Fruit fly (Drosophila melanogaster) whole organism, prepupa: ENCODE measurements around the gene DENR.
A peak's percentile ranks its signal among the peaks of the same experiment; 100 is the strongest.

Experiments used
- Blimp-1 ChIP-seq: fragments of 200-800 bp; sonication (Bioruptor generic); optimal IDR thresholded peaks from 3 replicates; lab custom pipeline; 2017; ENCODE audit warnings: missing biosample characterization, missing genetic modification characterization, mild to moderate bottlenecking, moderate library complexity, missing genetic modification reagents
- CG10631 ChIP-seq: fragments of 200-800 bp; sonication (Bioruptor generic); optimal IDR thresholded peaks from 2 replicates; lab custom pipeline; 2016; ENCODE audit warnings: missing biosample characterization, missing genetic modification characterization
- CG10669 ChIP-seq: fragments of 200-800 bp; sonication (Bioruptor generic); optimal IDR thresholded peaks from 3 replicates; lab custom pipeline; 2018; ENCODE audit warnings: missing biosample characterization, mild to moderate bottlenecking, missing genetic modification characterization, moderate library complexity
- CG11294 ChIP-seq: fragments of 200-800 bp; sonication (Bioruptor generic); IDR thresholded peaks from 2 replicates; pipeline ENCODE4 v1.3.6; 2022; ENCODE audit warnings: missing biosample characterization, missing genetic modification characterization
- CG11902 ChIP-seq: fragments of 200-800 bp; sonication (Bioruptor generic); optimal IDR thresholded peaks from 3 replicates; lab custom pipeline; 2016; ENCODE audit warnings: missing biosample characterization, missing genetic modification characterization
- CG15336 ChIP-seq: fragments of 200-800 bp; sonication (Bioruptor generic); IDR thresholded peaks from 2 replicates; pipeline ENCODE4 v1.3.6; 2022; ENCODE audit warnings: missing biosample characterization, missing genetic modification characterization
- CG1621 ChIP-seq: fragments of 200-800 bp; sonication (Bioruptor generic); optimal IDR thresholded peaks from 3 replicates; lab custom pipeline; 2018; ENCODE audit warnings: missing biosample characterization, mild to moderate bottlenecking, missing genetic modification characterization
- CG16779 ChIP-seq: fragments of 200-800 bp; sonication (Bioruptor generic); optimal IDR thresholded peaks from 3 replicates; lab custom pipeline; 2017; ENCODE audit warnings: missing biosample characterization, mild to moderate bottlenecking, missing genetic modification characterization
- CG3032 ChIP-seq: fragments of 200-800 bp; optimal IDR thresholded peaks from 2 replicates; lab custom pipeline; 2019; ENCODE audit warnings: missing biosample characterization, mild to moderate bottlenecking, missing genetic modification characterization, moderate library complexity
- CG31627 ChIP-seq: fragments of 200-800 bp; sonication (Bioruptor generic); optimal IDR thresholded peaks from 3 replicates; lab custom pipeline; 2016; ENCODE audit warnings: missing biosample characterization, missing genetic modification characterization
- CG32006 ChIP-seq: fragments of 200-800 bp; sonication (Bioruptor generic); optimal IDR thresholded peaks from 3 replicates; lab custom pipeline; 2017; ENCODE audit warnings: missing biosample characterization, mild to moderate bottlenecking, missing genetic modification characterization
- CG34406 ChIP-seq: fragments of 200-800 bp; sonication (Bioruptor generic); optimal IDR thresholded peaks from 3 replicates; lab custom pipeline; 2016; ENCODE audit warnings: missing biosample characterization, missing genetic modification characterization
- CG3919 ChIP-seq: fragments of 200-800 bp; sonication (Bioruptor generic); optimal IDR thresholded peaks from 3 replicates; lab custom pipeline; 2016; ENCODE audit warnings: missing biosample characterization, missing genetic modification characterization
- CG4318 ChIP-seq: fragments of 200-800 bp; sonication (Bioruptor generic); optimal IDR thresholded peaks from 3 replicates; lab custom pipeline; 2017; ENCODE audit warnings: missing biosample characterization, mild to moderate bottlenecking, missing genetic modification characterization
- CG6163 ChIP-seq: fragments of 200-800 bp; sonication (Bioruptor generic); IDR thresholded peaks from 3 replicates; pipeline ENCODE4 v1.3.6; 2022; ENCODE audit warnings: missing biosample characterization, missing genetic modification characterization
- CG6792 ChIP-seq: fragments of 200-800 bp; sonication (Bioruptor generic); optimal IDR thresholded peaks from 3 replicates; lab custom pipeline; 2016; ENCODE audit warnings: missing biosample characterization, missing genetic modification characterization
- CG6808 ChIP-seq: fragments of 200-800 bp; sonication (Bioruptor generic); optimal IDR thresholded peaks from 3 replicates; lab custom pipeline; 2017; ENCODE audit warnings: missing biosample characterization, missing genetic modification characterization, mild to moderate bottlenecking, moderate library complexity, missing genetic modification reagents
- CG7368 ChIP-seq: fragments of 200-800 bp; sonication (Bioruptor generic); optimal IDR thresholded peaks from 3 replicates; lab custom pipeline; 2016; ENCODE audit warnings: missing biosample characterization, missing genetic modification characterization
- CG8119 ChIP-seq: fragments of 200-800 bp; sonication (Bioruptor generic); IDR thresholded peaks from 3 replicates; pipeline ENCODE4 v1.3.6; 2022; ENCODE audit warnings: missing biosample characterization, missing genetic modification characterization
- CG8319 ChIP-seq: fragments of 200-800 bp; sonication (Bioruptor generic); optimal IDR thresholded peaks from 3 replicates; lab custom pipeline; 2016; ENCODE audit warnings: missing biosample characterization, missing genetic modification characterization
- CG8632 ChIP-seq: fragments of 200-800 bp; sonication (Bioruptor generic); optimal IDR thresholded peaks from 3 replicates; lab custom pipeline; 2016; ENCODE audit warnings: missing biosample characterization, missing genetic modification characterization
- CG9139 ChIP-seq: fragments of 200-800 bp; sonication (Bioruptor generic); optimal IDR thresholded peaks from 3 replicates; lab custom pipeline; 2017; ENCODE audit warnings: missing biosample characterization, mild to moderate bottlenecking, missing genetic modification characterization
- Eip75B ChIP-seq: fragments of 200-800 bp; sonication (Bioruptor generic); optimal IDR thresholded peaks from 3 replicates; lab custom pipeline; 2016; ENCODE audit warnings: missing biosample characterization, missing genetic modification characterization
- Eip78C ChIP-seq: fragments of 200-800 bp; sonication (Bioruptor generic); peaks from one replicate; lab custom pipeline; 2016; ENCODE audit warnings: missing biosample characterization, missing genetic modification characterization
- Eip93F ChIP-seq: fragments of 200-800 bp; sonication (Bioruptor generic); optimal IDR thresholded peaks from 2 replicates; lab custom pipeline; 2016; ENCODE audit warnings: missing biosample characterization, mild to moderate bottlenecking, missing genetic modification characterization
- Ets21C ChIP-seq: fragments of 200-800 bp; sonication (Bioruptor generic); optimal IDR thresholded peaks from 3 replicates; lab custom pipeline; 2016; ENCODE audit warnings: missing biosample characterization, missing genetic modification characterization
- Hr38 ChIP-seq: sonication (Bioruptor generic); optimal IDR thresholded peaks from 2 replicates; lab custom pipeline; 2016; ENCODE audit warnings: missing biosample characterization, missing genetic modification characterization
- Hr4 ChIP-seq: fragments of 200-800 bp; sonication (Bioruptor generic); optimal IDR thresholded peaks from 3 replicates; lab custom pipeline; 2016; ENCODE audit warnings: missing biosample characterization, missing genetic modification characterization
- Lpt ChIP-seq: fragments of 200-800 bp; sonication (Bioruptor generic); optimal IDR thresholded peaks from 3 replicates; lab custom pipeline; 2016; ENCODE audit warnings: missing biosample characterization, missing genetic modification characterization
- OdsH ChIP-seq: fragments of 200-800 bp; sonication (Bioruptor generic); optimal IDR thresholded peaks from 3 replicates; lab custom pipeline; 2016; ENCODE audit warnings: missing biosample characterization, missing genetic modification characterization
- Sox102F ChIP-seq: fragments of 200-800 bp; sonication (Bioruptor generic); optimal IDR thresholded peaks from 2 replicates; lab custom pipeline; 2016; ENCODE audit warnings: missing biosample characterization, mild to moderate bottlenecking, missing genetic modification characterization
- Sox14 ChIP-seq: fragments of 200-800 bp; sonication (Bioruptor generic); optimal IDR thresholded peaks from 3 replicates; lab custom pipeline; 2016; ENCODE audit warnings: missing biosample characterization, missing genetic modification characterization
- Sox15 ChIP-seq: fragments of 200-800 bp; sonication (Bioruptor generic); optimal IDR thresholded peaks from 3 replicates; lab custom pipeline; 2016; ENCODE audit warnings: missing biosample characterization, missing genetic modification characterization
- achi ChIP-seq: fragments of 200-800 bp; sonication (Bioruptor generic); optimal IDR thresholded peaks from 3 replicates; lab custom pipeline; 2016; ENCODE audit warnings: missing biosample characterization, missing genetic modification characterization
- cyc ChIP-seq: fragments of 200-800 bp; sonication (Bioruptor generic); optimal IDR thresholded peaks from 3 replicates; lab custom pipeline; 2016; ENCODE audit warnings: missing biosample characterization, missing genetic modification characterization
- dsx ChIP-seq: fragments of 200-800 bp; optimal IDR thresholded peaks from 3 replicates; lab custom pipeline; 2019; ENCODE audit warnings: missing biosample characterization, mild to moderate bottlenecking, missing genetic modification characterization, moderate library complexity; ENCODE audit not compliant: poor library complexity, severe bottlenecking
- eg ChIP-seq: fragments of 200-800 bp; sonication (Bioruptor generic); IDR thresholded peaks from 3 replicates; pipeline ENCODE4 v1.3.6; 2022; ENCODE audit warnings: missing biosample characterization, missing genetic modification characterization
- esn ChIP-seq: fragments of 200-800 bp; sonication (Bioruptor generic); optimal IDR thresholded peaks from 2 replicates; lab custom pipeline; 2016; ENCODE audit warnings: missing biosample characterization, mild to moderate bottlenecking, missing genetic modification characterization, moderate library complexity
- fd59A ChIP-seq: fragments of 200-800 bp; sonication (Bioruptor generic); optimal IDR thresholded peaks from 2 replicates; lab custom pipeline; 2017; ENCODE audit warnings: missing biosample characterization, mild to moderate bottlenecking, missing genetic modification characterization, missing genetic modification reagents
- fd85E ChIP-seq: fragments of 200-800 bp; sonication (Bioruptor generic); optimal IDR thresholded peaks from 3 replicates; lab custom pipeline; 2016; ENCODE audit warnings: missing biosample characterization, missing genetic modification characterization
- fkh ChIP-seq: fragments of 200-800 bp; sonication (Bioruptor generic); optimal IDR thresholded peaks from 3 replicates; lab custom pipeline; 2017; ENCODE audit warnings: missing biosample characterization, mild to moderate bottlenecking, missing genetic modification characterization, moderate library complexity
- lz ChIP-seq: fragments of 200-800 bp; sonication (Bioruptor generic); optimal IDR thresholded peaks from 3 replicates; lab custom pipeline; 2016; ENCODE audit warnings: missing biosample characterization, missing genetic modification characterization
- net ChIP-seq: fragments of 200-800 bp; sonication (Bioruptor generic); optimal IDR thresholded peaks from 3 replicates; lab custom pipeline; 2016; ENCODE audit warnings: missing biosample characterization, missing genetic modification characterization
- pdm3 ChIP-seq: fragments of 200-800 bp; sonication (Bioruptor generic); optimal IDR thresholded peaks from 3 replicates; lab custom pipeline; 2016; ENCODE audit warnings: missing biosample characterization, missing genetic modification characterization
- salr ChIP-seq, 2 experiments: fragments of 200-800 bp; sonication (Bioruptor generic); optimal IDR thresholded peaks; 3 replicates each; lab custom pipeline; 2016 to 2018; ENCODE audit warnings: missing biosample characterization in 2 of 2, missing genetic modification characterization in 2 of 2, mild to moderate bottlenecking in 1 of 2
- ss ChIP-seq, 2 experiments: fragments of 200-800 bp; sonication (Bioruptor generic); optimal IDR thresholded peaks; 2 replicates in 1 of 2; 3 replicates in 1 of 2; lab custom pipeline; 2017 to 2018; ENCODE audit warnings: mild to moderate bottlenecking in 2 of 2, missing biosample characterization in 2 of 2, missing genetic modification characterization in 2 of 2, moderate library complexity in 1 of 2
- svp ChIP-seq: fragments of 200-800 bp; sonication (Bioruptor generic); peaks from one replicate; lab custom pipeline; 2016; ENCODE audit warnings: missing biosample characterization, missing genetic modification characterization
- vri ChIP-seq: fragments of 200-800 bp; sonication (Bioruptor generic); optimal IDR thresholded peaks from 3 replicates; lab custom pipeline; 2016; ENCODE audit warnings: missing biosample characterization, mild to moderate bottlenecking, missing genetic modification characterization

Gene DENR

DNA sequence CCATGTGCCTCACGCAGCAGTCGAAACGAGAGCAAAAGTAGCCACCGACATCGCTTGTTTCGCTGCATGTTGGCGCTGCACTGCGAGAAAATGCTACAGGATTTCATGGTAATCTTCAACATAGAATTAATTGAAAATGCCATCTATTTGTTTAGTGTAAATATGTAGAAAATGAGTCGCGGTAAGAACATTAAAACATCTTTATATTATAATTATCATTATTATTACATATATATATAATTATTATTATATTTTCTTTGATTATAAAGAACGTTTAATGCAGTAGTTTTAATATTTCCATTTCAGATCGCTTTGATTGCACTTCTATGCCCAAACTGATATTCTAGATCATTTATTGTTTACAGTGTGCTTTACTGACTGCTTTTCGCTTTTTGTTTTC lies 13.3 kb downstream of the DENR start (continued):
- TF ChIP-seq CG4318 (peak; percentile 75), fkh (GFP tag; lab: Kevin White, UChicago) (no peak), CG11902 (GFP tag; lab: Kevin White, UChicago) (peak; percentile 27), Sox14 (no peak), salr (GFP tag; optimal IDR thresholded peaks at IDR 0.05; lab: Kevin White, UChicago) (peak in 1 of 2 experiments; percentile 21), CG6808 (GFP tag; lab: Kevin White, UChicago) (peak; percentile 23), OdsH (GFP tag; lab: Kevin White, UChicago) (peak; percentile 69), Sox15 (peak; percentile 41), CG15336 (GFP tag; lab: Robert Waterston, UW) (peak; percentile 83), CG16779 (tag; lab: Kevin White, UChicago) (peak; percentile 29), CG7368 (peak; percentile 32), Blimp-1 (GFP tag; lab: Kevin White, UChicago) (peak; percentile 62), CG6792 (GFP tag; lab: Kevin White, UChicago) (peak; percentile 54), CG3032 (tag; lab: Kevin White, UChicago) (peak; percentile 49), net (GFP tag; lab: Kevin White, UChicago) (peak; percentile 25), Eip75B (GFP tag; lab: Kevin White, UChicago) (no peak), pdm3 (GFP tag; lab: Kevin White, UChicago) (no peak), CG8119 (GFP tag; lab: Robert Waterston, UW) (peak; percentile 85), fd59A (GFP tag; lab: Kevin White, UChicago) (no peak), CG10669 (peak; percentile 7), CG32006 (GFP tag; lab: Kevin White, UChicago) (peak; percentile 92), svp (peak; percentile 55), CG34406 (peak; percentile 71), lz (GFP tag; lab: Kevin White, UChicago) (peak; percentile 16), CG11294 (GFP tag; lab: Robert Waterston, UW) (peak; percentile 36), esn (GFP tag; lab: Kevin White, UChicago) (peak; percentile 27), CG9139 (GFP tag; lab: Kevin White, UChicago) (no peak), achi (peak; percentile 77), CG10631 (GFP tag; lab: Kevin White, UChicago) (peak; percentile 65), eg (peak; percentile 66), Eip78C (GFP tag; lab: Kevin White, UChicago) (peak; percentile 81)

DNA sequence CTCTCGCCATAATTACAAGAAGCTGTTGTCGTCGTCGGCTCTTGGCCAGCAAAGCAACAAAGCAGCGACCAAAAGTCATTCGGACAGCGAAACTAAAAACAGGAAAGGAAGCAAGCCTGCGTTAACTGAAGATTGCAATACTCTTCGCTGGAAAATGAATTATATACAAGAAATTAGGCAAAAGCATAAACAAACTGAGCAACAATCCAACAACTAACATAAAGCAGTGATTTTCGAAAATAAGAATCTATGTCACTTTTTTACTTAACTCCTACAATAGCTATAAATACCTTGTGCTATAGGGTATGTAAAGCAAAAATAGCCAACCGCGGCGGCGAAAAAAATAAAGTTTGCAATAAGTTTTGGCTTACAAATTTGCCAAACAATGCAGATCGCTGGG lies 14.6 kb downstream of the DENR start:
- TF ChIP-seq CG10669 = peak; percentile 78
- TF ChIP-seq CG6163 (GFP tag; lab: Robert Waterston, UW) = peak; percentile 83
- peak; percentile 69 to 73 for TF ChIP-seq ss (GFP tag; optimal IDR thresholded peaks at IDR 0.05; lab: Kevin White, UChicago)
- TF ChIP-seq CG9139 (GFP tag; lab: Kevin White, UChicago) = peak; percentile 52
- peak; percentile 72 for TF ChIP-seq net (GFP tag; lab: Kevin White, UChicago)
- TF ChIP-seq fd59A (GFP tag; lab: Kevin White, UChicago) = peak; percentile 76
- TF ChIP-seq CG16779 (tag; lab: Kevin White, UChicago) = peak; percentile 53
- TF ChIP-seq CG15336 (GFP tag; lab: Robert Waterston, UW) = peak; percentile 88
- TF ChIP-seq esn (GFP tag; lab: Kevin White, UChicago) = peak; percentile 77
- TF ChIP-seq CG1621 (tag; lab: Kevin White, UChicago) = peak; percentile 79
- TF ChIP-seq Hr38 (GFP tag; lab: Kevin White, UChicago) = no peak
- no peak for TF ChIP-seq fkh (GFP tag; lab: Kevin White, UChicago)
- TF ChIP-seq CG8632 = peak; percentile 75
- TF ChIP-seq Sox15 = peak; percentile 58
- peak; percentile 39 for TF ChIP-seq Ets21C (GFP tag; lab: Kevin White, UChicago)
- peak; percentile 20 for TF ChIP-seq cyc (GFP tag; lab: Kevin White, UChicago)
- peak; percentile 24 for TF ChIP-seq vri
- TF ChIP-seq CG31627 (GFP tag; lab: Kevin White, UChicago) = peak; percentile 61
- peak; percentile 72 for TF ChIP-seq svp
- no peak for TF ChIP-seq Eip93F
- peak; percentile 65 for TF ChIP-seq Sox102F (GFP tag; lab: Kevin White, UChicago)
- TF ChIP-seq Eip78C (GFP tag; lab: Kevin White, UChicago) = peak; percentile 96
- TF ChIP-seq CG3919 (GFP tag; lab: Kevin White, UChicago) = peak; percentile 84
- peak; percentile 73 for TF ChIP-seq CG34406
- TF ChIP-seq eg = peak; percentile 84
- TF ChIP-seq salr (GFP tag; optimal IDR thresholded peaks at IDR 0.05; lab: Kevin White, UChicago) = peak; percentile 52 to 53
- peak; percentile 74 for TF ChIP-seq Eip75B (GFP tag; lab: Kevin White, UChicago)
- peak; percentile 49 for TF ChIP-seq CG11294 (GFP tag; lab: Robert Waterston, UW)
- TF ChIP-seq Hr4 (GFP tag; lab: Kevin White, UChicago) = peak; percentile 85
- peak; percentile 50 for TF ChIP-seq CG8319 (GFP tag; lab: Kevin White, UChicago)
- TF ChIP-seq dsx = peak; percentile 84
- TF ChIP-seq Blimp-1 (GFP tag; lab: Kevin White, UChicago) = no peak
- TF ChIP-seq fd85E (GFP tag; lab: Kevin White, UChicago) = peak; percentile 26
- TF ChIP-seq Sox14 = peak; percentile 82
- TF ChIP-seq Lpt = peak; percentile 82
